Worm (Caenorhabditis elegans) whole organism, early embryonic: ENCODE data around the gene Y54F10BM.20.
"Not testable (repeated sequence)": the region's sequence is repeated elsewhere in the genome, so short reads cannot be mapped to it uniquely, and the experiment has no call there.

Experiments
- B0310.2 ChIP-seq: sonication (generic microtip); optimal IDR thresholded peaks from 2 replicates; lab custom pipeline; 2016; ENCODE audit warnings: mild to moderate bottlenecking, missing genetic modification characterization, missing compliant biosample characterization
- F13C5.2 ChIP-seq: sonication (generic microtip); optimal IDR thresholded peaks from 2 replicates; lab custom pipeline; 2017; ENCODE audit warnings: mild to moderate bottlenecking, missing genetic modification characterization, inconsistent platforms, missing compliant biosample characterization
- aly-1 ChIP-seq: sonication (generic microtip); optimal IDR thresholded peaks from 2 replicates; lab custom pipeline; 2016; ENCODE audit warnings: missing genetic modification characterization, missing compliant biosample characterization
- ama-1 ChIP-seq: fragments of 150-350 bp; optimal IDR thresholded peaks from 2 replicates; lab custom pipeline; 2014
- ceh-13 ChIP-seq: fragments of 200-800 bp; sonication (Bioruptor generic); optimal IDR thresholded peaks from 2 replicates; lab custom pipeline; 2018; ENCODE audit warnings: mild to moderate bottlenecking, missing genetic modification characterization, missing compliant biosample characterization
- ceh-36 ChIP-seq: sonication (generic microtip); optimal IDR thresholded peaks from 2 replicates; lab custom pipeline; 2016; ENCODE audit warnings: missing genetic modification characterization, inconsistent platforms, missing compliant biosample characterization
- ets-7 ChIP-seq: sonication (generic microtip); optimal IDR thresholded peaks from 2 replicates; lab custom pipeline; 2016; ENCODE audit warnings: missing genotype, missing genetic modification characterization, missing compliant biosample characterization
- flt-1 ChIP-seq: fragments of 200-800 bp; sonication (Bioruptor generic); IDR thresholded peaks from 2 replicates; pipeline ENCODE4 v1.3.6; 2022; ENCODE audit warnings: missing genetic modification characterization, missing compliant biosample characterization
- hmbx-1 ChIP-seq: sonication (generic microtip); optimal IDR thresholded peaks from 2 replicates; lab custom pipeline; 2016; ENCODE audit warnings: mild to moderate bottlenecking, missing genetic modification characterization, missing compliant biosample characterization
- hmg-4 ChIP-seq: fragments of 200-800 bp; sonication (Bioruptor generic); optimal IDR thresholded peaks from 2 replicates; lab custom pipeline; 2018; ENCODE audit warnings: mild to moderate bottlenecking, missing genetic modification characterization, missing compliant biosample characterization
- hnd-1 ChIP-seq: sonication (generic microtip); optimal IDR thresholded peaks from 2 replicates; lab custom pipeline; 2016; ENCODE audit warnings: missing genetic modification characterization, missing compliant biosample characterization
- pes-1 ChIP-seq: fragments of 200-800 bp; sonication (Bioruptor generic); IDR thresholded peaks from 2 replicates; pipeline ENCODE4 v1.3.6; 2022; ENCODE audit warnings: missing genetic modification reagents, missing genetic modification characterization, missing compliant biosample characterization
- scrt-1 ChIP-seq: fragments of 200-800 bp; sonication (Bioruptor generic); IDR thresholded peaks from 2 replicates; pipeline ENCODE4 v1.3.6; 2022; ENCODE audit warnings: missing genetic modification characterization, missing compliant biosample characterization
- sea-1 ChIP-seq: fragments of 200-800 bp; sonication (Bioruptor generic); conservative IDR thresholded peaks from 2 replicates; pipeline ENCODE4 v1.3.6; 2022; ENCODE audit warnings: missing genetic modification characterization, missing compliant biosample characterization
- tbx-11 ChIP-seq: fragments of 200-800 bp; sonication (Bioruptor generic); IDR thresholded peaks from 2 replicates; pipeline ENCODE4 v1.3.6; 2022; ENCODE audit warnings: missing genetic modification characterization, missing compliant biosample characterization
- tbx-37 ChIP-seq: fragments of 200-800 bp; sonication (Bioruptor generic); conservative IDR thresholded peaks from 2 replicates; pipeline ENCODE4 v1.3.6; 2022; ENCODE audit warnings: missing genetic modification reagents, missing genetic modification characterization, missing compliant biosample characterization
- tra-4 ChIP-seq: sonication (generic microtip); optimal IDR thresholded peaks from 2 replicates; lab custom pipeline; 2017; ENCODE audit warnings: missing genetic modification characterization, missing compliant biosample characterization

Y54F10BM.20 gene

DNA sequence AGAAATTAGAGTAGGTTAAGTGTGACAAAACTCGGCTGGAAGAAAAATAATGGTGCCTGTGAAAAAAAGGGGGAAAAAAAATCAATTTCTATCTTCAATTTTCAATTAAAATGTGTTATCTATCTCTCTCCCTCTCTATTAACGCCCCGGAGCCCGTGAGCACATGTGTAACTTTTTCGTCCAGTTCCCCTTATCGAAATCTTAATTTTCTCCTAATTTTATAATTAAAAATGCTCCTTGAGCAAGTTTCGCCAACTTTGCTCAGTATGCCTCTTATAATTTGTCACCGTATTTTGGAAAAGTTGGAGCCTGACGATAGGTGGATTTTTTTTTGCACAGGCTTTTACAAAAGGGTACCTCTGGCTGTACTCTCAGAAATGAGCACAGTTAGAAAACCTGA lies at the start of gene Y54F10BM.20, which contains the start of gene fbxa-1:
Gene Y54F10BM.20, plus strand, starts transcription at position 231 of the 400 bp plus-strand sequence.
Gene fbxa-1, minus strand, starts transcription at position 101 of the 400 bp plus-strand sequence.
- no peak for TF ChIP-seq hmbx-1
- TF ChIP-seq B0310.2 (tag; lab: Kevin White, UChicago): no peak
- TF ChIP-seq ceh-13 (GFP tag; lab: Kevin White, UChicago): no peak
- TF ChIP-seq aly-1: no peak
- TF ChIP-seq ets-7: no peak
- no peak for TF ChIP-seq tra-4 (tag; lab: Kevin White, UChicago)
- no peak for TF ChIP-seq sea-1 (GFP tag; lab: Robert Waterston, UW)
- no peak for TF ChIP-seq pes-1 (GFP tag; lab: Robert Waterston, UW)
- TF ChIP-seq ama-1 (lab: Kevin White, UChicago): no peak
- TF ChIP-seq hnd-1 (tag; lab: Kevin White, UChicago): no peak
- TF ChIP-seq tbx-11 (GFP tag; lab: Robert Waterston, UW): no peak
- TF ChIP-seq scrt-1 (GFP tag; lab: Robert Waterston, UW): no peak
- TF ChIP-seq ceh-36 (tag; lab: Kevin White, UChicago): no peak
- no peak for TF ChIP-seq tbx-37 (GFP tag; lab: Robert Waterston, UW)
- TF ChIP-seq flt-1 (GFP tag; lab: Robert Waterston, UW): no peak
- TF ChIP-seq hmg-4: no peak

- no peak for TF ChIP-seq tbx-37 (GFP tag; lab: Robert Waterston, UW)
- TF ChIP-seq ceh-13 (GFP tag; lab: Kevin White, UChicago): no peak
- TF ChIP-seq aly-1: no peak
- TF ChIP-seq sea-1 (GFP tag; lab: Robert Waterston, UW): no peak
- TF ChIP-seq tbx-11 (GFP tag; lab: Robert Waterston, UW): no peak
- no peak for TF ChIP-seq ets-7
- no peak for TF ChIP-seq B0310.2 (tag; lab: Kevin White, UChicago)
- TF ChIP-seq hmbx-1: no peak
- no peak for TF ChIP-seq hmg-4
- no peak for TF ChIP-seq flt-1 (GFP tag; lab: Robert Waterston, UW)
- no peak for TF ChIP-seq pes-1 (GFP tag; lab: Robert Waterston, UW)
- no peak for TF ChIP-seq tra-4 (tag; lab: Kevin White, UChicago)
- no peak for TF ChIP-seq ama-1 (lab: Kevin White, UChicago)
- TF ChIP-seq hnd-1 (tag; lab: Kevin White, UChicago): no peak
- no peak for TF ChIP-seq F13C5.2 (tag; lab: Kevin White, UChicago)
- TF ChIP-seq ceh-36 (tag; lab: Kevin White, UChicago): no peak
- no peak for TF ChIP-seq scrt-1 (GFP tag; lab: Robert Waterston, UW)
Observed at ce11 chrIII:2258863-2259262, 49.2 kb upstream of the Y54F10BM.20 start, which contains the start of gene fbxa-43. Gene fbxa-43, minus strand, starts transcription at chrIII:2258963.

- no peak for TF ChIP-seq tbx-37 (GFP tag; lab: Robert Waterston, UW)
- TF ChIP-seq tra-4 (tag; lab: Kevin White, UChicago): no peak
- TF ChIP-seq ama-1 (lab: Kevin White, UChicago): no peak
- TF ChIP-seq ceh-13 (GFP tag; lab: Kevin White, UChicago): no peak
- TF ChIP-seq aly-1: no peak
- no peak for TF ChIP-seq pes-1 (GFP tag; lab: Robert Waterston, UW)
Observed at ce11 chrIII:2259329-2259728, 48.7 kb upstream of the Y54F10BM.20 start.

DNA sequence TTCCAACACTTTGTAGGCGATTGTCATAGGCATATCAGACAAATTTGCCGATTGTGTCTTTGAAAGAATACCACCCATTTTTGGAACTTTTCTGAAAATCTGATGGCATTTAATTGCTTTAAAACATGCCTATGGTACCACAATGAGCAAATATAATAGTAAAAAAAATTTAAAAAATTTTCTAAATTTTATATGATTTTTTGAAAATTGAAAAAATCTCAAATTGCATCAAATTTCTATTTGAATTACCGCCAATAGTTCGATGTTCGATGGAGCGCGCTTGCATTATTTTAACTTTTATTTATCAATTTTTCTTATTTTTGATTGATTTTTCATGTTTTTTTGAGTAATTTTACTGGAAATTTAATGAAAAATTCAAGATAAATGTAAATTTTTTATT lies 46.7 kb upstream of the Y54F10BM.20 start, which contains the start of gene fbxa-42:
Gene fbxa-42, minus strand, starts transcription at position 101 of the 400 bp plus-strand sequence.
- TF ChIP-seq scrt-1 (GFP tag; lab: Robert Waterston, UW); hnd-1 (tag; lab: Kevin White, UChicago); ceh-13 (GFP tag; lab: Kevin White, UChicago): not testable (repeated sequence)

DNA sequence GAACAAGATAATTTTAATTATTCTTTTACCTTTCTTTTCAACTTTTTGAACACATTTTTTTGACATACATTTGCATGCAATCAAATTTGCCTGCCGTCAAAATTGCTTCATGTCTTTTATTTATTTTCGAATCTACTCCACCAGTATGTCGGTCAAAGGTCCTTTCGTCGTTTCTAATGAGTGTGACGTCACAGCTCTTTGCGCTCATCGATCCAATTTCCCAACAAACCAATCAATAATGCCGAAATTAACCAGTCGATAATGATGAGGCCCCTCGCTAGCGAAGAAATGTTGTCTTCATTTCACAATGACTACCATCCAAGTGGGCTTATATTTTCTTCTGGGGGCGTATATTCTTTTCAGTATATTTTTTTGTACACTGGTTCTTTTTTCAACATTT lies 45.1 kb upstream of the Y54F10BM.20 start, which contains the start of gene Y54F10BM.6:
Gene Y54F10BM.6, plus strand, starts transcription at position 301 of the 400 bp plus-strand sequence.
- TF ChIP-seq ceh-13 (GFP tag; lab: Kevin White, UChicago) (no peak), aly-1 (no peak), ets-7 (no peak), tbx-37 (GFP tag; lab: Robert Waterston, UW) (no peak), B0310.2 (tag; lab: Kevin White, UChicago) (no peak), ceh-36 (tag; lab: Kevin White, UChicago) (no peak), tbx-11 (GFP tag; lab: Robert Waterston, UW) (no peak), F13C5.2 (tag; lab: Kevin White, UChicago) (no peak), sea-1 (GFP tag; lab: Robert Waterston, UW) (no peak), scrt-1 (GFP tag; lab: Robert Waterston, UW) (no peak), ama-1 (lab: Kevin White, UChicago) (no peak), hmg-4 (no peak), pes-1 (GFP tag; lab: Robert Waterston, UW) (no peak), hnd-1 (tag; lab: Kevin White, UChicago) (no peak), flt-1 (GFP tag; lab: Robert Waterston, UW) (no peak), tra-4 (tag; lab: Kevin White, UChicago) (no peak), hmbx-1 (no peak)

DNA sequence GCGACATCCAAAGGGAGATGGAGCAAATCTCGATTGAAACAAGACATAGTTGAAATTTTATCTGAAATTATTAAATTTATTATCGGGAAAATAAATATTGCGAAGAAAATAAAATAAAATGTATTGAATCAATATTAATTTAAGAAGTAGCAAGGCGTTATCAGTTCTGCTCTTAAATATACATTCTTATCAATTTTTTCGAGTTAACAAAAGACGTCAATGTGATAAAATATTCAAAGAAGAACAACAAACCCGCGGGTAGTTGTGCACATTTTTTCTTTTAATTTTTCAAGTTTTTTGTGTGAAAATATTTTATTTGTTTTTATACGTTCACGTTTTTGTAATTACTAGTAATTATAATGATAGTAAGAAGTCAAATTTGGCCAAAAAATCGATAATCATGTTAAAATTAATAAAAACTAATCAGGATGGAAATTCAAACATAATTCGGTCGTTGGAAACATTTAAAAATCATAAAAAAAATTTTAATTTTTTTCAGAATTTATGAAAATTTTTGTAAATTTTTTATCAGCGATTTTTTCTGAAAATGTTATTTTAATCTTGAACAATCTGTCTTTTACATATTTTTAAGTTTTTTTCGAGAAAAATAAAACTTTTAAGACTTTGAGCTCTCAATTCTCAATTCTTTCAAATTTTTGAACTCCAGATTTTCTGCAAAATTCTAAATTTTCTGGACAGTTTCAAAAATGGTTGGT lies 41.9 kb upstream of the Y54F10BM.20 start, which contains the start of gene fbxa-9:
Gene fbxa-9, plus strand, starts transcription at position 666 of the 716 bp plus-strand sequence.
- no peak for TF ChIP-seq B0310.2 (tag; lab: Kevin White, UChicago)
- no peak for TF ChIP-seq hmg-4
- no peak for TF ChIP-seq ama-1 (lab: Kevin White, UChicago)
- no peak for TF ChIP-seq ceh-36 (tag; lab: Kevin White, UChicago)
- no peak for TF ChIP-seq ceh-13 (GFP tag; lab: Kevin White, UChicago)
- TF ChIP-seq tbx-37 (GFP tag; lab: Robert Waterston, UW): no peak
- TF ChIP-seq hmbx-1: no peak
- no peak for TF ChIP-seq hnd-1 (tag; lab: Kevin White, UChicago)
- TF ChIP-seq flt-1 (GFP tag; lab: Robert Waterston, UW): no peak
- TF ChIP-seq tra-4 (tag; lab: Kevin White, UChicago): no peak
- TF ChIP-seq tbx-11 (GFP tag; lab: Robert Waterston, UW): no peak
- TF ChIP-seq scrt-1 (GFP tag; lab: Robert Waterston, UW): no peak
- no peak for TF ChIP-seq pes-1 (GFP tag; lab: Robert Waterston, UW)
- no peak for TF ChIP-seq aly-1
- TF ChIP-seq ets-7: no peak
- no peak for TF ChIP-seq F13C5.2 (tag; lab: Kevin White, UChicago)
